Fruit fly (Drosophila melanogaster) whole organism, wandering third instar larva: ENCODE measurements around the gene CG43407.
A peak's percentile ranks its signal among the peaks of the same experiment; 100 is the strongest.

Experiments used
- CrebA ChIP-seq: fragments of 200-800 bp; sonication (Bioruptor generic); optimal IDR thresholded peaks from 2 replicates; lab custom pipeline; 2016; ENCODE audit warnings: missing biosample characterization, mild to moderate bottlenecking, missing genetic modification characterization, borderline replicate concordance
- Dfd ChIP-seq: fragments of >200 bp; optimal IDR thresholded peaks from 2 replicates; lab custom pipeline; 2017; ENCODE audit warnings: missing biosample characterization, missing genetic modification characterization
- Dif ChIP-seq: fragments of 200-275, 200-300 bp; sonication (Bioruptor generic); optimal IDR thresholded peaks from 2 replicates; lab custom pipeline; 2018; ENCODE audit warnings: missing biosample characterization, missing genetic modification characterization; ENCODE audit not compliant: partially characterized antibody
- HLH106 ChIP-seq: fragments of 200-800 bp; optimal IDR thresholded peaks from 3 replicates; lab custom pipeline; 2019; ENCODE audit warnings: missing biosample characterization, mild to moderate bottlenecking, missing genetic modification characterization, moderate library complexity
- dl ChIP-seq, 2 experiments: fragments of 175-275, 200-275 bp in 1 of 2; fragments of 200-275 bp in 1 of 2; sonication (Bioruptor generic); optimal IDR thresholded peaks; lab custom pipeline; 2018; ENCODE audit warnings: mild to moderate bottlenecking in 2 of 2, missing biosample characterization in 2 of 2, missing genetic modification characterization in 2 of 2, moderate library complexity in 2 of 2; ENCODE audit not compliant: partially characterized antibody in 2 of 2, insufficient read depth in 1 of 2
- ey ChIP-seq: fragments of 200-800 bp; sonication (Bioruptor generic); optimal IDR thresholded peaks from 2 replicates; lab custom pipeline; 2016; ENCODE audit warnings: missing biosample characterization, missing genetic modification characterization
- rgr ChIP-seq: fragments of 200-800 bp; sonication (Bioruptor generic); optimal IDR thresholded peaks from 3 replicates; lab custom pipeline; 2016; ENCODE audit warnings: missing biosample characterization, mild to moderate bottlenecking, missing genetic modification characterization

DNA sequence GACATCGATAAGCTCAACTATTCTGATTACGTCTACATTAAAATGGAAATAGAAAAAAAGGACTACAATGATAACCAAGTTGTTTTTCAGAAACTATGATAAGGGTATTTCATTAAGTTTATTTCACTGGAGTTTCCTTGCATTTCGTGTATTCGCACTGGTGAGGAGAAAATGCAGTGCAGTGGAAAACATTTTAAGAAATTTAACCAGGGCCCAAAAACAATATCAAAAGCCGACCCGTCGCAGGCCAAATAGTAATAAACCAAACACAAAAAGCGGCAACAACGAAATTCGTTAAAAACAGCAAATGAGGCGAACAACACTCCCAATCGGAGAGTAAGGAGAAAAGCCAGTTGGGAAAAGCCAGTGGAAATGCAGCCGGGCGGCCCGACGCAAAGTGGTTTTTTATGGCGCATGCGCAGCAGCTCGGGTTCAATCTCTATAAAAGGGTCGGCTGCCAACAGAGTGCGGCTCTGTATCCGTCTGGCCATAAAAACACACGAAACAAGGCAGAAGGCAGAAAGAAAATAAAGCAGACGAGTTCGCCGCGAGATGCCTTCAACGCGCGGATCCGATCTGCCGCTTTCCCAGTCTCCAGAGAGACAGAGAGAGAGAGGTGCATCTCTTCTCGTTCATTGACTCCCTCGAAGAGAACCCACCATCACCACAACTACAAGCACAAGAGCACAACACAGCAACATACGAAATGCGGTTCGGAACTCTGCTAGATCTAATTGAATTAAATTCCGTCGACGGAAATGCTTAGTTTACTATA, 27.9 kb upstream of the CG43407 start:
- TF ChIP-seq rgr (no peak), Dfd (no peak), dl (GFP tag; optimal IDR thresholded peaks at IDR 0.05; lab: Kevin White, UChicago; ENCODE audit: insufficient read depth in 1 of 2, partially characterized antibody in 2 of 2) (peak; percentile 16 to 56), HLH106 (tag; lab: Kevin White, UChicago) (no peak), Dif (GFP tag; lab: Kevin White, UChicago) (peak; percentile 70), CrebA (GFP tag; lab: Kevin White, UChicago) (no peak), ey (GFP tag; lab: Kevin White, UChicago) (no peak)
